Fruit fly (Drosophila melanogaster) whole organism, embryonic: ENCODE results near the gene CG16959.

Source experiments
- Atf-2 ChIP-seq: fragments of 200-800 bp; sonication (Bioruptor generic); optimal IDR thresholded peaks from 2 replicates; lab custom pipeline; 2016; ENCODE audit warnings: missing biosample characterization, missing genetic modification characterization
- Atf6 ChIP-seq: fragments of 200-800 bp; sonication (Bioruptor generic); IDR thresholded peaks from 2 replicates; pipeline ENCODE4 v1.3.6; 2022; ENCODE audit warnings: missing biosample characterization, missing genetic modification characterization
- Bgb ChIP-seq: fragments of 200-800 bp; sonication (Bioruptor generic); IDR thresholded peaks from 2 replicates; pipeline ENCODE4 v1.3.6; 2022; ENCODE audit warnings: missing biosample characterization, missing genetic modification characterization; ENCODE audit not compliant: partially characterized antibody
- CG1024 ChIP-seq: fragments of 200-800 bp; sonication (Bioruptor generic); IDR thresholded peaks from 2 replicates; pipeline ENCODE4 v1.3.6; 2022; ENCODE audit warnings: missing biosample characterization, missing genetic modification characterization
- CG10543 ChIP-seq: fragments of 200-800 bp; sonication (Bioruptor generic); optimal IDR thresholded peaks from 3 replicates; lab custom pipeline; 2017; ENCODE audit warnings: missing biosample characterization, mild to moderate bottlenecking, missing genetic modification characterization, moderate library complexity
- CG10979 ChIP-seq: fragments of 200-800 bp; sonication (Bioruptor generic); optimal IDR thresholded peaks from 2 replicates; lab custom pipeline; 2018; ENCODE audit warnings: missing biosample characterization, mild to moderate bottlenecking, missing genetic modification characterization, moderate library complexity
- CG11247 ChIP-seq: fragments of 200-800 bp; sonication (Bioruptor generic); IDR thresholded peaks from 2 replicates; pipeline ENCODE4 v1.3.6; 2022; ENCODE audit warnings: missing biosample characterization, missing genetic modification characterization
- CG12104 ChIP-seq: fragments of 200-800 bp; sonication (Bioruptor generic); optimal IDR thresholded peaks from 3 replicates; lab custom pipeline; 2016; ENCODE audit warnings: missing biosample characterization, missing genetic modification characterization
- CG1233 ChIP-seq: fragments of 200-800 bp; sonication (Bioruptor generic); optimal IDR thresholded peaks from 4 replicates; lab custom pipeline; 2018; ENCODE audit warnings: missing biosample characterization, mild to moderate bottlenecking, missing genetic modification characterization
- CG13624 ChIP-seq: fragments of 200-800 bp; sonication (Bioruptor generic); optimal IDR thresholded peaks from 2 replicates; lab custom pipeline; 2016; ENCODE audit warnings: missing biosample characterization, missing genetic modification characterization
- CG1603 ChIP-seq: fragments of 200-800 bp; sonication (Bioruptor generic); optimal IDR thresholded peaks from 2 replicates; lab custom pipeline; 2019; ENCODE audit warnings: missing biosample characterization, mild to moderate bottlenecking, missing genetic modification characterization, moderate library complexity
- CG1792 ChIP-seq: fragments of 200-800 bp; sonication (Bioruptor generic); optimal IDR thresholded peaks from 2 replicates; lab custom pipeline; 2016; ENCODE audit warnings: missing biosample characterization, missing genetic modification characterization
- CG18619 ChIP-seq: fragments of 200-800 bp; sonication (Bioruptor generic); optimal IDR thresholded peaks from 3 replicates; lab custom pipeline; 2017; ENCODE audit warnings: missing biosample characterization, mild to moderate bottlenecking, missing genetic modification characterization
- CG3065 ChIP-seq: fragments of 200-800 bp; sonication (Bioruptor generic); optimal IDR thresholded peaks from 2 replicates; lab custom pipeline; 2016; ENCODE audit warnings: missing biosample characterization, missing genetic modification characterization
- CG3281 ChIP-seq: fragments of 200-800 bp; sonication (Bioruptor generic); optimal IDR thresholded peaks from 3 replicates; lab custom pipeline; 2017; ENCODE audit warnings: missing biosample characterization, mild to moderate bottlenecking, missing genetic modification characterization
- CG34224 ChIP-seq: fragments of 200-800 bp; sonication (Bioruptor generic); IDR thresholded peaks from 3 replicates; pipeline ENCODE4 v1.3.6; 2022; ENCODE audit warnings: missing biosample characterization, missing genetic modification characterization; ENCODE audit not compliant: partially characterized antibody
- CG43689 ChIP-seq: fragments of 200-800 bp; sonication (Bioruptor generic); IDR thresholded peaks from 2 replicates; pipeline ENCODE4 v1.3.6; 2022; ENCODE audit warnings: missing biosample characterization, missing genetic modification characterization
- CG6654 ChIP-seq: fragments of 200-800 bp; sonication (Bioruptor generic); optimal IDR thresholded peaks from 2 replicates; lab custom pipeline; 2017; ENCODE audit warnings: missing biosample characterization, mild to moderate bottlenecking, missing genetic modification characterization
- CG9215 ChIP-seq: fragments of 200-800 bp; sonication (Bioruptor generic); IDR thresholded peaks from 2 replicates; pipeline ENCODE4 v1.3.6; 2022; ENCODE audit warnings: missing biosample characterization, missing genetic modification characterization
- CG9727 ChIP-seq: fragments of 200-800 bp; sonication (Bioruptor generic); optimal IDR thresholded peaks from 3 replicates; lab custom pipeline; 2017; ENCODE audit warnings: missing biosample characterization, mild to moderate bottlenecking, missing genetic modification characterization
- Dad ChIP-seq: fragments of 200-800 bp; sonication (Bioruptor generic); optimal IDR thresholded peaks from 3 replicates; lab custom pipeline; 2016; ENCODE audit warnings: missing biosample characterization, missing genetic modification characterization
- Dbx ChIP-seq: fragments of 200-800 bp; sonication (Bioruptor generic); IDR thresholded peaks from 3 replicates; pipeline ENCODE4 v1.3.6; 2022; ENCODE audit warnings: missing biosample characterization, missing genetic modification characterization
- HLHmδ ChIP-seq: fragments of 200-800 bp; sonication (Bioruptor generic); optimal IDR thresholded peaks from 2 replicates; lab custom pipeline; 2018; ENCODE audit warnings: missing biosample characterization, mild to moderate bottlenecking, missing genetic modification characterization, moderate library complexity
- Hsf ChIP-seq: fragments of 200-800 bp; sonication (Bioruptor generic); optimal IDR thresholded peaks from 3 replicates; lab custom pipeline; 2016; ENCODE audit warnings: missing biosample characterization, missing genetic modification characterization
- Lim3 ChIP-seq: fragments of 200-800 bp; sonication (Bioruptor generic); IDR thresholded peaks from 2 replicates; pipeline ENCODE4 v1.3.6; 2022; ENCODE audit warnings: missing biosample characterization, missing genetic modification characterization
- Max ChIP-seq: fragments of 200-800 bp; sonication (Bioruptor generic); optimal IDR thresholded peaks from 2 replicates; lab custom pipeline; 2016; ENCODE audit warnings: missing biosample characterization, mild to moderate bottlenecking, missing genetic modification characterization
- Optix ChIP-seq: fragments of 200-800 bp; sonication (Bioruptor generic); IDR thresholded peaks from 3 replicates; pipeline ENCODE4 v1.3.6; 2022; ENCODE audit warnings: missing biosample characterization, missing genetic modification characterization
- Ptx1 ChIP-seq: fragments of 200-800 bp; sonication (Bioruptor generic); IDR thresholded peaks from 2 replicates; pipeline ENCODE4 v1.3.6; 2022; ENCODE audit warnings: missing biosample characterization, missing genetic modification characterization
- Trl ChIP-seq, 3 experiments: fragments of >200 bp in 2 of 3; fragments of 200-800 bp in 1 of 3; sonication (Bioruptor generic) in 1 of 3; optimal IDR thresholded peaks; 2 replicates in 1 of 3; 3 replicates in 2 of 3; lab custom pipeline; 2016 to 2017; ENCODE audit warnings: missing biosample characterization in 1 of 3, missing genetic modification characterization in 1 of 3
- ase ChIP-seq: fragments of 200-800 bp; sonication (Bioruptor generic); IDR thresholded peaks from 3 replicates; pipeline ENCODE4 v1.3.6; 2022; ENCODE audit warnings: missing biosample characterization, missing genetic modification characterization
- btn ChIP-seq: fragments of 200-800 bp; sonication (Bioruptor generic); optimal IDR thresholded peaks from 2 replicates; lab custom pipeline; 2016; ENCODE audit warnings: missing biosample characterization, missing genetic modification characterization
- crc ChIP-seq: fragments of 200-800 bp; sonication (Bioruptor generic); optimal IDR thresholded peaks from 2 replicates; lab custom pipeline; 2016; ENCODE audit warnings: missing biosample characterization, missing genetic modification characterization
- disco-r ChIP-seq: fragments of 200-800 bp; sonication (Bioruptor generic); optimal IDR thresholded peaks from 2 replicates; lab custom pipeline; 2016; ENCODE audit warnings: missing biosample characterization, missing genetic modification characterization
- dysf ChIP-seq: fragments of 200-800 bp; sonication (Bioruptor generic); IDR thresholded peaks from 3 replicates; pipeline ENCODE4 v1.3.6; 2022; ENCODE audit warnings: missing biosample characterization, missing genetic modification characterization
- fu2 ChIP-seq: fragments of 200-800 bp; sonication (Bioruptor generic); optimal IDR thresholded peaks from 2 replicates; lab custom pipeline; 2016; ENCODE audit warnings: missing biosample characterization, missing genetic modification characterization
- gce ChIP-seq: fragments of 200-800 bp; sonication (Bioruptor generic); IDR thresholded peaks from 3 replicates; pipeline ENCODE4 v1.3.6; 2022; ENCODE audit warnings: missing biosample characterization, missing genetic modification characterization
- gcm ChIP-seq: fragments of 200-800 bp; sonication (Bioruptor generic); optimal IDR thresholded peaks from 2 replicates; lab custom pipeline; 2019; ENCODE audit warnings: missing biosample characterization, mild to moderate bottlenecking, missing genetic modification characterization, moderate library complexity
- gsb-n ChIP-seq: fragments of 200-800 bp; sonication (Bioruptor generic); optimal IDR thresholded peaks from 3 replicates; lab custom pipeline; 2018; ENCODE audit warnings: missing biosample characterization, mild to moderate bottlenecking, missing genetic modification characterization
- lola ChIP-seq, 3 experiments: fragments of >200 bp in 2 of 3; fragments of 200-800 bp in 1 of 3; sonication (Bioruptor generic) in 1 of 3; optimal IDR thresholded peaks; 2 replicates each; lab custom pipeline; 2017 to 2019; ENCODE audit warnings: missing biosample characterization in 3 of 3, missing genetic modification characterization in 3 of 3, mild to moderate bottlenecking in 1 of 3, moderate library complexity in 1 of 3
- lov ChIP-seq, 2 experiments: fragments of 200-800 bp in 1 of 2; fragments of >200 bp in 1 of 2; sonication (Bioruptor generic) in 1 of 2; IDR thresholded peaks in 1 of 2; optimal IDR thresholded peaks in 1 of 2; 2 replicates in 1 of 2; 3 replicates in 1 of 2; pipeline versions ENCODE4 v1.3.6 to Lab custom; 2017 to 2022; ENCODE audit warnings: missing biosample characterization in 1 of 2, missing genetic modification characterization in 1 of 2
- otp ChIP-seq: fragments of 200-800 bp; sonication (Bioruptor generic); IDR thresholded peaks from 3 replicates; pipeline ENCODE4, ENCODE4 v1.3.6; 2022; ENCODE audit warnings: missing biosample characterization, missing genetic modification characterization
- pfk ChIP-seq: fragments of 200-800 bp; sonication (Bioruptor generic); optimal IDR thresholded peaks from 2 replicates; lab custom pipeline; 2018; ENCODE audit warnings: missing biosample characterization, mild to moderate bottlenecking, missing genetic modification characterization, moderate library complexity
- pita ChIP-seq: fragments of 200-800 bp; sonication (Bioruptor generic); optimal IDR thresholded peaks from 2 replicates; lab custom pipeline; 2017; ENCODE audit warnings: missing biosample characterization, mild to moderate bottlenecking, missing genetic modification characterization
- ro ChIP-seq: fragments of 200-800 bp; sonication (Bioruptor generic); IDR thresholded peaks from 2 replicates; pipeline ENCODE4 v1.3.6; 2022; ENCODE audit warnings: missing biosample characterization, missing genetic modification characterization
- row ChIP-seq: fragments of 200-800 bp; sonication (Bioruptor generic); IDR thresholded peaks from 3 replicates; pipeline ENCODE4 v1.3.6; 2022; ENCODE audit warnings: missing biosample characterization, missing genetic modification characterization
- sens ChIP-seq: fragments of 200-800 bp; sonication (Bioruptor generic); peaks from one replicate; lab custom pipeline; 2016; ENCODE audit warnings: missing biosample characterization, missing genetic modification characterization
- seq ChIP-seq: fragments of 200-800 bp; sonication (Bioruptor generic); IDR thresholded peaks from 2 replicates; pipeline ENCODE4 v1.3.6; 2022; ENCODE audit warnings: missing biosample characterization, missing genetic modification characterization
- sna ChIP-seq: fragments of 200-800 bp; sonication (Bioruptor generic); IDR thresholded peaks from 2 replicates; pipeline ENCODE4 v1.3.6; 2022; ENCODE audit warnings: missing biosample characterization, missing genetic modification characterization; ENCODE audit not compliant: partially characterized antibody
- trh ChIP-seq: fragments of 200-800 bp; sonication (Bioruptor generic); optimal IDR thresholded peaks from 2 replicates; lab custom pipeline; 2016; ENCODE audit warnings: missing biosample characterization, missing genetic modification characterization
- unpg ChIP-seq: fragments of 200-800 bp; sonication (Bioruptor generic); optimal IDR thresholded peaks from 3 replicates; lab custom pipeline; 2018; ENCODE audit warnings: missing biosample characterization, mild to moderate bottlenecking, missing genetic modification characterization, moderate library complexity
- wdn ChIP-seq: fragments of 200-800 bp; sonication (Bioruptor generic); IDR thresholded peaks from 2 replicates; pipeline ENCODE4 v1.3.6; 2022; ENCODE audit warnings: missing biosample characterization, missing genetic modification characterization

Gene CG16959

dm6 chr3L:15097878-15098520 is 27.1 kb downstream of the CG16959 start, which contains the start of gene Ctps (continued):
- no peak for TF ChIP-seq CG3065 (GFP tag; lab: Kevin White, UChicago)
- no peak for TF ChIP-seq lola (GFP tag; optimal IDR thresholded peaks at IDR 0.05; lab: Kevin White, UChicago)
- no peak for TF ChIP-seq HLHmδ (GFP tag; lab: Kevin White, UChicago)
- TF ChIP-seq CG9215 (GFP tag; lab: Robert Waterston, UW): no peak
- TF ChIP-seq ase (GFP tag; lab: Robert Waterston, UW): no peak
- TF ChIP-seq CG43689: no peak
- TF ChIP-seq dysf (GFP tag; lab: Robert Waterston, UW): no peak
- TF ChIP-seq fu2: no peak
- no peak for TF ChIP-seq Optix
- TF ChIP-seq unpg (GFP tag; lab: Kevin White, UChicago): no peak
- TF ChIP-seq wdn: no peak
- TF ChIP-seq CG10979: no peak
- TF ChIP-seq gce (GFP tag; lab: Robert Waterston, UW): no peak
- no peak for TF ChIP-seq crc (GFP tag; lab: Kevin White, UChicago)
- TF ChIP-seq CG11247 (GFP tag; lab: Robert Waterston, UW): no peak
- TF ChIP-seq CG12104: no peak
- no peak for TF ChIP-seq Ptx1 (GFP tag; lab: Robert Waterston, UW)
- no peak for TF ChIP-seq seq
- TF ChIP-seq CG9727 (GFP tag; lab: Kevin White, UChicago): no peak
- TF ChIP-seq CG6654 (GFP tag; lab: Kevin White, UChicago): no peak
- TF ChIP-seq Dad (GFP tag; lab: Kevin White, UChicago): no peak
- TF ChIP-seq trh: no peak
- TF ChIP-seq CG18619: no peak
- no peak for TF ChIP-seq Dbx (GFP tag; lab: Robert Waterston, UW)
- TF ChIP-seq ro (GFP tag; lab: Robert Waterston, UW): no peak
- no peak for TF ChIP-seq Atf-2
- no peak for TF ChIP-seq disco-r (GFP tag; lab: Kevin White, UChicago)
- TF ChIP-seq gsb-n (tag; lab: Kevin White, UChicago): no peak
- TF ChIP-seq Bgb (GFP tag; lab: Robert Waterston, UW): no peak
- peak; percentile 66 for TF ChIP-seq CG1603
- no peak for TF ChIP-seq lov (optimal IDR thresholded peaks at IDR 0.05; lab: Kevin White, UChicago)
- TF ChIP-seq lov (GFP tag; IDR thresholded peaks at IDR 0.05; lab: Robert Waterston, UW): no peak
- peak; percentile 55 for TF ChIP-seq Max
- TF ChIP-seq Atf6 (GFP tag; lab: Robert Waterston, UW): no peak
- TF ChIP-seq CG1792 (GFP tag; lab: Kevin White, UChicago): no peak
- TF ChIP-seq pita (GFP tag; lab: Kevin White, UChicago): no peak
- no peak for TF ChIP-seq CG10543 (GFP tag; lab: Kevin White, UChicago)
- TF ChIP-seq CG1024 (GFP tag; lab: Robert Waterston, UW): no peak
- no peak for TF ChIP-seq pfk (GFP tag; lab: Kevin White, UChicago)
- no peak for TF ChIP-seq CG34224 (GFP tag; lab: Robert Waterston, UW)
- no peak for TF ChIP-seq CG1233 (GFP tag; lab: Kevin White, UChicago)
- TF ChIP-seq row: peak; percentile 38; the same call in 1 of the 3 replicates
- no peak for TF ChIP-seq gcm
- TF ChIP-seq sna: no peak
- peak; percentile 3 for TF ChIP-seq Hsf (GFP tag; lab: Kevin White, UChicago)
- no peak for TF ChIP-seq otp (GFP tag; lab: Robert Waterston, UW)
- TF ChIP-seq sens (GFP tag; lab: Kevin White, UChicago): peak; percentile 67
- TF ChIP-seq Trl (optimal IDR thresholded peaks at IDR 0.05; lab: Kevin White, UChicago): no peak
- TF ChIP-seq Trl (GFP tag; optimal IDR thresholded peaks at IDR 0.05; lab: Kevin White, UChicago): no peak
- TF ChIP-seq btn (GFP tag; lab: Kevin White, UChicago): no peak
- TF ChIP-seq CG3281: no peak
- TF ChIP-seq Lim3 (GFP tag; lab: Robert Waterston, UW): no peak
- TF ChIP-seq CG13624 (GFP tag; lab: Kevin White, UChicago): peak; percentile 24
